Worm (Caenorhabditis elegans) whole organism, L1 larva: ENCODE measurements around the gene cex-2.

ENCODE experiments used
- C16A3.4 ChIP-seq: fragments of 150-350 bp; optimal IDR thresholded peaks from 2 replicates; lab custom pipeline; 2014; ENCODE audit warnings: missing biosample characterization, missing genetic modification characterization
- C34B4.2 ChIP-seq: sonication (generic microtip); optimal IDR thresholded peaks from 2 replicates; lab custom pipeline; 2017; ENCODE audit warnings: mild to moderate bottlenecking, missing genetic modification characterization, missing compliant biosample characterization
- F16B12.6 ChIP-seq: fragments of 150-350 bp; optimal IDR thresholded peaks from 2 replicates; lab custom pipeline; 2014; ENCODE audit warnings: missing biosample characterization, missing genetic modification characterization
- Y116A8C.19 ChIP-seq: sonication (generic microtip); optimal IDR thresholded peaks from 2 replicates; lab custom pipeline; 2016; ENCODE audit warnings: missing compliant biosample characterization, missing genetic modification characterization, borderline replicate concordance
- aha-1 ChIP-seq: fragments of 150-350 bp; optimal IDR thresholded peaks from 2 replicates; lab custom pipeline; 2014; ENCODE audit warnings: missing biosample characterization, missing genetic modification characterization
- alr-1 ChIP-seq: fragments of 200-800 bp; sonication (Bioruptor generic); optimal IDR thresholded peaks from 2 replicates; lab custom pipeline; 2018; ENCODE audit warnings: borderline replicate concordance, mild to moderate bottlenecking, missing genetic modification characterization, missing compliant biosample characterization
- ama-1 ChIP-seq: fragments of 150-350 bp; optimal IDR thresholded peaks from 2 replicates; lab custom pipeline; 2014
- blmp-1 ChIP-seq: fragments of 150-350 bp; optimal IDR thresholded peaks from 2 replicates; lab custom pipeline; 2014; ENCODE audit warnings: missing biosample characterization, missing genetic modification characterization
- ceh-63 ChIP-seq: fragments of 200-800 bp; sonication (Bioruptor generic); optimal IDR thresholded peaks from 2 replicates; lab custom pipeline; 2018; ENCODE audit warnings: mild to moderate bottlenecking, missing genetic modification characterization, missing compliant biosample characterization
- ceh-8 ChIP-seq: fragments of 200-800 bp; sonication (Bioruptor generic); optimal IDR thresholded peaks from 2 replicates; lab custom pipeline; 2018; ENCODE audit warnings: mild to moderate bottlenecking, missing genetic modification characterization, moderate library complexity, missing compliant biosample characterization
- ceh-88 ChIP-seq: fragments of 200-800 bp; sonication (Bioruptor generic); IDR thresholded peaks from 2 replicates; pipeline ENCODE4 v1.3.6; 2022; ENCODE audit warnings: missing genetic modification characterization, missing compliant biosample characterization
- ceh-90 ChIP-seq: sonication (generic microtip); optimal IDR thresholded peaks from 2 replicates; lab custom pipeline; 2016; ENCODE audit warnings: missing genetic modification characterization, missing compliant biosample characterization
- ces-1 ChIP-seq: fragments of 150-350 bp; optimal IDR thresholded peaks from 2 replicates; lab custom pipeline; 2014; ENCODE audit warnings: missing biosample characterization, missing genetic modification reagents, missing genetic modification characterization
- efl-1 ChIP-seq, 4 experiments: fragments of 150-350 bp; optimal IDR thresholded peaks in 3 of 4; peaks in 1 of 4; 1 replicate in 1 of 4; 2 replicates in 3 of 4; lab custom pipeline; 2014; ENCODE audit warnings: missing biosample characterization in 2 of 4, missing genetic modification characterization in 2 of 4, missing genetic modification reagents in 2 of 4
- efl-3 ChIP-seq: fragments of 200-800 bp; sonication (Bioruptor generic); optimal IDR thresholded peaks from 2 replicates; lab custom pipeline; 2018; ENCODE audit warnings: mild to moderate bottlenecking, missing genetic modification characterization, missing compliant biosample characterization
- egl-13 ChIP-seq: sonication (generic microtip); optimal IDR thresholded peaks from 2 replicates; lab custom pipeline; 2016; ENCODE audit warnings: missing genotype, missing genetic modification reagents, missing genetic modification characterization, missing compliant biosample characterization
- egl-27 ChIP-seq, 2 experiments: fragments of 150-350 bp in 1 of 2; sonication (generic microtip); optimal IDR thresholded peaks; 3 replicates each; lab custom pipeline; 2017 to 2018; ENCODE audit warnings: missing biosample characterization in 2 of 2, missing genetic modification characterization in 2 of 2, missing genetic modification reagents in 2 of 2
- ets-5 ChIP-seq: fragments of 200-800 bp; sonication (Bioruptor generic); IDR thresholded peaks from 2 replicates; pipeline ENCODE4 v1.3.6; 2022; ENCODE audit warnings: missing genetic modification characterization, missing compliant biosample characterization
- fkh-10 ChIP-seq: sonication (generic microtip); optimal IDR thresholded peaks from 2 replicates; lab custom pipeline; 2017; ENCODE audit warnings: missing biosample characterization, missing genetic modification reagents, missing genetic modification characterization
- fkh-4 ChIP-seq: sonication (generic microtip); optimal IDR thresholded peaks from 2 replicates; lab custom pipeline; 2016; ENCODE audit warnings: missing compliant biosample characterization, missing genetic modification characterization, borderline replicate concordance
- fkh-8 ChIP-seq: sonication (generic microtip); optimal IDR thresholded peaks from 2 replicates; lab custom pipeline; 2016; ENCODE audit warnings: mild to moderate bottlenecking, missing genetic modification characterization, missing compliant biosample characterization
- fos-1 ChIP-seq: fragments of 150-350 bp; optimal IDR thresholded peaks from 2 replicates; lab custom pipeline; 2014; ENCODE audit warnings: missing biosample characterization, missing genetic modification characterization
- isw-1 ChIP-seq: fragments of 200-800 bp; sonication (Bioruptor generic); IDR thresholded peaks from 2 replicates; pipeline ENCODE4 v1.3.6; 2022; ENCODE audit warnings: missing genetic modification characterization, missing compliant biosample characterization
- lin-13 ChIP-seq: fragments of 150-350 bp; optimal IDR thresholded peaks from 2 replicates; lab custom pipeline; 2014; ENCODE audit warnings: missing biosample characterization, missing genetic modification reagents, missing genetic modification characterization
- lin-15B ChIP-seq: fragments of 150-350 bp; sonication (generic microtip); optimal IDR thresholded peaks from 3 replicates; lab custom pipeline; 2014; ENCODE audit warnings: missing biosample characterization, missing genetic modification characterization
- mdl-1 ChIP-seq, 2 experiments: fragments of 150-350 bp; optimal IDR thresholded peaks; 2 replicates each; lab custom pipeline; 2014 to 2017; ENCODE audit warnings: missing biosample characterization in 2 of 2, missing genetic modification characterization in 2 of 2, inconsistent platforms in 1 of 2
- mef-2 ChIP-seq: fragments of 150-350 bp; optimal IDR thresholded peaks from 2 replicates; lab custom pipeline; 2014; ENCODE audit warnings: missing biosample characterization, missing genetic modification characterization
- mep-1 ChIP-seq: fragments of 150-350 bp; optimal IDR thresholded peaks from 2 replicates; lab custom pipeline; 2014; ENCODE audit warnings: missing biosample characterization, missing genetic modification characterization
- nhr-11 ChIP-seq: fragments of 150-350 bp; optimal IDR thresholded peaks from 2 replicates; lab custom pipeline; 2014; ENCODE audit warnings: missing biosample characterization, missing genetic modification characterization
- nhr-19 ChIP-seq: fragments of 200-800 bp; sonication (Bioruptor generic); conservative IDR thresholded peaks from 2 replicates; pipeline ENCODE4 v1.3.6; 2022; ENCODE audit warnings: missing genetic modification characterization, missing compliant biosample characterization
- nhr-20 ChIP-seq: sonication (generic microtip); optimal IDR thresholded peaks from 2 replicates; lab custom pipeline; 2016; ENCODE audit warnings: mild to moderate bottlenecking, missing genetic modification characterization, missing compliant biosample characterization
- nhr-28 ChIP-seq: fragments of 150-350 bp; optimal IDR thresholded peaks from 2 replicates; lab custom pipeline; 2014; ENCODE audit warnings: missing biosample characterization, missing genetic modification characterization
- nhr-47 ChIP-seq: sonication (generic microtip); optimal IDR thresholded peaks from 2 replicates; lab custom pipeline; 2016; ENCODE audit warnings: mild to moderate bottlenecking, missing genetic modification characterization, moderate library complexity, missing compliant biosample characterization
- nhr-76 ChIP-seq: sonication (generic microtip); optimal IDR thresholded peaks from 2 replicates; lab custom pipeline; 2017; ENCODE audit warnings: missing biosample characterization, missing genetic modification characterization
- nhr-77 ChIP-seq: fragments of 150-350 bp; optimal IDR thresholded peaks from 2 replicates; lab custom pipeline; 2014; ENCODE audit warnings: missing biosample characterization, missing genetic modification characterization
- nhr-85 ChIP-seq: sonication (generic microtip); peaks from one replicate; lab custom pipeline; 2016; ENCODE audit warnings: missing genetic modification characterization, inconsistent platforms, missing compliant biosample characterization
- nhr-90 ChIP-seq: sonication (generic microtip); optimal IDR thresholded peaks from 2 replicates; lab custom pipeline; 2016; ENCODE audit warnings: mild to moderate bottlenecking, missing genetic modification characterization, missing compliant biosample characterization; ENCODE audit not compliant: poor library complexity
- pax-3 ChIP-seq: fragments of 200-800 bp; sonication (Bioruptor generic); optimal IDR thresholded peaks from 2 replicates; lab custom pipeline; 2018; ENCODE audit warnings: mild to moderate bottlenecking, missing genetic modification characterization, moderate library complexity, missing compliant biosample characterization
- pqm-1 ChIP-seq: sonication (generic microtip); optimal IDR thresholded peaks from 3 replicates; lab custom pipeline; 2017; ENCODE audit warnings: missing biosample characterization, missing genetic modification characterization
- skn-1 ChIP-seq: fragments of 150-350 bp; optimal IDR thresholded peaks from 2 replicates; lab custom pipeline; 2014; ENCODE audit warnings: missing biosample characterization, missing genetic modification characterization
- snu-23 ChIP-seq: sonication (generic microtip); optimal IDR thresholded peaks from 2 replicates; lab custom pipeline; 2016; ENCODE audit warnings: missing genetic modification characterization, missing compliant biosample characterization
- sptf-1 ChIP-seq: fragments of 150-350 bp; optimal IDR thresholded peaks from 2 replicates; lab custom pipeline; 2014; ENCODE audit warnings: missing biosample characterization, missing genetic modification characterization
- sup-37 ChIP-seq: fragments of 200-800 bp; sonication (Bioruptor generic); optimal IDR thresholded peaks from 2 replicates; lab custom pipeline; 2018; ENCODE audit warnings: mild to moderate bottlenecking, missing genetic modification characterization, missing compliant biosample characterization
- swsn-7 ChIP-seq: sonication (generic microtip); optimal IDR thresholded peaks from 2 replicates; lab custom pipeline; 2016; ENCODE audit warnings: missing genetic modification characterization, missing compliant biosample characterization
- unc-130 ChIP-seq: fragments of 150-350 bp; optimal IDR thresholded peaks from 2 replicates; lab custom pipeline; 2017; ENCODE audit warnings: missing biosample characterization, missing genetic modification characterization, inconsistent platforms
- unc-62 ChIP-seq: fragments of 150-350 bp; optimal IDR thresholded peaks from 2 replicates; lab custom pipeline; 2014; ENCODE audit warnings: missing biosample characterization, missing genetic modification reagents, missing genetic modification characterization
- unc-86 ChIP-seq: sonication (generic microtip); optimal IDR thresholded peaks from 2 replicates; lab custom pipeline; 2016; ENCODE audit warnings: missing genetic modification characterization, missing compliant biosample characterization
- unc-98 ChIP-seq: fragments of 200-800 bp; sonication (Bioruptor generic); IDR thresholded peaks from 2 replicates; pipeline ENCODE4 v1.3.6; 2022; ENCODE audit warnings: missing genetic modification characterization, missing compliant biosample characterization
- vab-15 ChIP-seq: sonication (generic microtip); optimal IDR thresholded peaks from 2 replicates; lab custom pipeline; 2017; ENCODE audit warnings: missing genotype, mild to moderate bottlenecking, missing genetic modification characterization, missing compliant biosample characterization
- xbp-1 ChIP-seq: sonication (generic microtip); optimal IDR thresholded peaks from 2 replicates; lab custom pipeline; 2016; ENCODE audit warnings: missing genetic modification characterization, missing compliant biosample characterization
- zip-4 ChIP-seq: fragments of 200-800 bp; sonication (Bioruptor generic); optimal IDR thresholded peaks from 2 replicates; lab custom pipeline; 2018; ENCODE audit warnings: mild to moderate bottlenecking, missing genetic modification characterization, moderate library complexity, missing compliant biosample characterization
- ztf-11 ChIP-seq, 2 experiments: sonication (generic microtip); optimal IDR thresholded peaks; 2 replicates each; lab custom pipeline; 2016 to 2017; ENCODE audit warnings: missing genetic modification characterization in 2 of 2, missing biosample characterization in 1 of 2, missing compliant biosample characterization in 1 of 2
- ztf-4 ChIP-seq: fragments of 150-350 bp; optimal IDR thresholded peaks from 2 replicates; lab custom pipeline; 2014; ENCODE audit warnings: missing biosample characterization, missing genetic modification characterization

cex-2 gene

ce11 chrII:7836613-7837226 lies 1.5 kb upstream of the cex-2 start:
- no peak for TF ChIP-seq nhr-90 (tag; lab: Kevin White, UChicago)
- no peak for TF ChIP-seq mef-2 (tag; lab: Kevin White, UChicago)
- no peak for TF ChIP-seq mep-1 (tag; lab: Kevin White, UChicago)
- TF ChIP-seq snu-23 (GFP tag; lab: Kevin White, UChicago), result peak; percentile 63
- no peak for TF ChIP-seq ceh-63 (GFP tag; lab: Kevin White, UChicago)
- TF ChIP-seq unc-98, result peak; percentile 60
- TF ChIP-seq blmp-1 (tag; lab: Kevin White, UChicago), result no peak
- TF ChIP-seq ztf-11 (tag; optimal IDR thresholded peaks at IDR 0.05; lab: Kevin White, UChicago), result no peak
- TF ChIP-seq egl-27 (tag; optimal IDR thresholded peaks at IDR 0.05; lab: Kevin White, UChicago), result no peak
- TF ChIP-seq vab-15, result peak; percentile 27
- TF ChIP-seq ama-1, result no peak
- TF ChIP-seq nhr-20, result peak; percentile 84
- TF ChIP-seq egl-13, result no peak
- TF ChIP-seq nhr-76 (tag; lab: Kevin White, UChicago), result no peak
- TF ChIP-seq C34B4.2 (tag; lab: Kevin White, UChicago), result no peak
- no peak for TF ChIP-seq fkh-4 (tag; lab: Kevin White, UChicago)
- TF ChIP-seq skn-1 (tag; lab: Kevin White, UChicago), result no peak
- no peak for TF ChIP-seq ceh-8
- no peak for TF ChIP-seq ceh-90 (tag; lab: Kevin White, UChicago)
- TF ChIP-seq pqm-1 (tag; lab: Kevin White, UChicago), result no peak
- no peak for TF ChIP-seq F16B12.6 (tag; lab: Kevin White, UChicago)
- no peak for TF ChIP-seq lin-15B
- no peak for TF ChIP-seq zip-4 (GFP tag; lab: Kevin White, UChicago)
- TF ChIP-seq efl-1 (optimal IDR thresholded peaks at IDR 0.05; lab: Kevin White, UChicago), result peak in 1 of 2 experiments; percentile 19
- TF ChIP-seq efl-1 (GFP tag; optimal IDR thresholded peaks at IDR 0.05 in 1 of 2; lab: Kevin White, UChicago), result no peak
- no peak for TF ChIP-seq aha-1 (tag; lab: Kevin White, UChicago)
- peak; percentile 55 for TF ChIP-seq ztf-4 (tag; lab: Kevin White, UChicago)
- no peak for TF ChIP-seq sptf-1 (tag; lab: Kevin White, UChicago)
- peak; percentile 29 for TF ChIP-seq C16A3.4 (tag; lab: Kevin White, UChicago)
- TF ChIP-seq efl-3 (GFP tag; lab: Kevin White, UChicago), result no peak
- no peak for TF ChIP-seq fkh-10 (GFP tag; lab: Kevin White, UChicago)
- no peak for TF ChIP-seq fkh-8 (tag; lab: Kevin White, UChicago)
- no peak for TF ChIP-seq ceh-88 (GFP tag; lab: Robert Waterston, UW)
- TF ChIP-seq pax-3 (tag; lab: Kevin White, UChicago), result no peak
- TF ChIP-seq nhr-77 (tag; lab: Kevin White, UChicago), result no peak
- TF ChIP-seq Y116A8C.19 (tag; lab: Kevin White, UChicago), result no peak
- TF ChIP-seq unc-86 (tag; lab: Kevin White, UChicago), result no peak
- TF ChIP-seq sup-37 (GFP tag; lab: Kevin White, UChicago), result peak; percentile 30
- TF ChIP-seq nhr-19 (GFP tag; lab: Robert Waterston, UW), result peak; percentile 80
- peak; percentile 36 for TF ChIP-seq nhr-85
- TF ChIP-seq isw-1 (GFP tag; lab: Robert Waterston, UW), result no peak
- peak in 1 of 2 experiments; percentile 61 for TF ChIP-seq mdl-1 (tag; optimal IDR thresholded peaks at IDR 0.05; lab: Kevin White, UChicago)
- TF ChIP-seq nhr-28 (tag; lab: Kevin White, UChicago), result no peak
- TF ChIP-seq alr-1 (tag; lab: Kevin White, UChicago), result no peak
- TF ChIP-seq ets-5 (GFP tag; lab: Robert Waterston, UW), result no peak
- TF ChIP-seq xbp-1, result peak; percentile 11
- no peak for TF ChIP-seq ces-1 (GFP tag; lab: Kevin White, UChicago)
- TF ChIP-seq fos-1 (tag; lab: Kevin White, UChicago), result no peak
- TF ChIP-seq unc-62, result no peak
- TF ChIP-seq unc-130 (tag; lab: Kevin White, UChicago), result peak; percentile 69
- no peak for TF ChIP-seq nhr-11 (tag; lab: Kevin White, UChicago)
- TF ChIP-seq nhr-47 (tag; lab: Kevin White, UChicago), result peak; percentile 47
- TF ChIP-seq lin-13 (GFP tag; lab: Kevin White, UChicago), result no peak
- TF ChIP-seq swsn-7, result peak; percentile 64
